Fruit fly (Drosophila melanogaster) whole organism, embryonic: Measurements from ENCODE around the gene LpR1.

Source experiments
- Atf6 ChIP-seq: fragments of 200-800 bp; sonication (Bioruptor generic); IDR thresholded peaks from 2 replicates; pipeline ENCODE4 v1.3.6; 2022; ENCODE audit warnings: missing biosample characterization, missing genetic modification characterization
- B-H2 ChIP-seq: fragments of 200-800 bp; sonication (Bioruptor generic); optimal IDR thresholded peaks from 2 replicates; lab custom pipeline; 2018; ENCODE audit warnings: missing biosample characterization, mild to moderate bottlenecking, missing genetic modification characterization
- Bgb ChIP-seq: fragments of 200-800 bp; sonication (Bioruptor generic); IDR thresholded peaks from 2 replicates; pipeline ENCODE4 v1.3.6; 2022; ENCODE audit warnings: missing biosample characterization, missing genetic modification characterization; ENCODE audit not compliant: partially characterized antibody
- CG1024 ChIP-seq: fragments of 200-800 bp; sonication (Bioruptor generic); IDR thresholded peaks from 2 replicates; pipeline ENCODE4 v1.3.6; 2022; ENCODE audit warnings: missing biosample characterization, missing genetic modification characterization
- CG10654 ChIP-seq: fragments of 200-800 bp; sonication (Bioruptor generic); optimal IDR thresholded peaks from 2 replicates; lab custom pipeline; 2016; ENCODE audit warnings: missing biosample characterization, missing genetic modification characterization
- CG10959 ChIP-seq: fragments of 200-800 bp; sonication (Bioruptor generic); IDR thresholded peaks from 2 replicates; pipeline ENCODE4 v1.3.6; 2022; ENCODE audit warnings: missing biosample characterization, missing genetic modification characterization
- CG11560 ChIP-seq: fragments of 200-800 bp; sonication (Bioruptor generic); IDR thresholded peaks from 3 replicates; pipeline ENCODE4 v1.3.6; 2022; ENCODE audit warnings: missing biosample characterization, missing genetic modification characterization
- CG1233 ChIP-seq: fragments of 200-800 bp; sonication (Bioruptor generic); optimal IDR thresholded peaks from 4 replicates; lab custom pipeline; 2018; ENCODE audit warnings: missing biosample characterization, mild to moderate bottlenecking, missing genetic modification characterization
- CG12391 ChIP-seq: fragments of 200-800 bp; sonication (Bioruptor generic); optimal IDR thresholded peaks from 3 replicates; lab custom pipeline; 2018; ENCODE audit warnings: missing biosample characterization, mild to moderate bottlenecking, missing genetic modification characterization, moderate library complexity
- CG14050 ChIP-seq: fragments of 200-800 bp; sonication (Bioruptor generic); IDR thresholded peaks from 3 replicates; pipeline ENCODE4 v1.3.6; 2022; ENCODE audit warnings: missing biosample characterization, missing genetic modification characterization
- CG14965 ChIP-seq: fragments of 200-800 bp; sonication (Bioruptor generic); optimal IDR thresholded peaks from 2 replicates; lab custom pipeline; 2016; ENCODE audit warnings: missing biosample characterization, missing genetic modification characterization, borderline replicate concordance
- CG15269 ChIP-seq: fragments of 200-800 bp; sonication (Bioruptor generic); optimal IDR thresholded peaks from 2 replicates; lab custom pipeline; 2018; ENCODE audit warnings: missing biosample characterization, mild to moderate bottlenecking, missing genetic modification characterization, moderate library complexity
- CG15601 ChIP-seq: fragments of 200-800 bp; sonication (Bioruptor generic); optimal IDR thresholded peaks from 3 replicates; lab custom pipeline; 2019; ENCODE audit warnings: missing biosample characterization, mild to moderate bottlenecking, missing genetic modification characterization, moderate library complexity
- CG17912 ChIP-seq: fragments of 200-800 bp; sonication (Bioruptor generic); optimal IDR thresholded peaks from 2 replicates; lab custom pipeline; 2018; ENCODE audit warnings: missing biosample characterization, mild to moderate bottlenecking, missing genetic modification characterization
- CG2120 ChIP-seq: fragments of 200-800 bp; sonication (Bioruptor generic); optimal IDR thresholded peaks from 3 replicates; lab custom pipeline; 2016; ENCODE audit warnings: missing biosample characterization, missing genetic modification characterization
- CG2199 ChIP-seq: fragments of 200-800 bp; sonication (Bioruptor generic); IDR thresholded peaks from 3 replicates; pipeline ENCODE4 v1.3.6; 2022; ENCODE audit warnings: missing biosample characterization, missing genetic modification characterization
- CG32532 ChIP-seq: fragments of 200-800 bp; sonication (Bioruptor generic); IDR thresholded peaks from 2 replicates; pipeline ENCODE4 v1.3.6; 2022; ENCODE audit warnings: missing biosample characterization, missing genetic modification characterization
- CG3995 ChIP-seq: fragments of 200-800 bp; sonication (Bioruptor generic); optimal IDR thresholded peaks from 3 replicates; lab custom pipeline; 2016; ENCODE audit warnings: missing biosample characterization, missing genetic modification characterization
- CG4730 ChIP-seq: fragments of 200-800 bp; sonication (Bioruptor generic); IDR thresholded peaks from 2 replicates; pipeline ENCODE4 v1.3.6; 2022; ENCODE audit warnings: missing biosample characterization, missing genetic modification characterization
- CG6854 ChIP-seq: fragments of 200-800 bp; sonication (Bioruptor generic); optimal IDR thresholded peaks from 3 replicates; lab custom pipeline; 2017; ENCODE audit warnings: missing biosample characterization, mild to moderate bottlenecking, missing genetic modification characterization
- CG7372 ChIP-seq: fragments of 200-800 bp; sonication (Bioruptor generic); IDR thresholded peaks from 2 replicates; pipeline ENCODE4 v1.3.6; 2022; ENCODE audit warnings: missing biosample characterization, missing genetic modification characterization
- E2f1 ChIP-seq: fragments of 200-800 bp; sonication (Bioruptor generic); IDR thresholded peaks from 2 replicates; pipeline ENCODE4 v1.3.6; 2022; ENCODE audit warnings: missing biosample characterization, missing genetic modification characterization
- Hand ChIP-seq: fragments of 200-800 bp; sonication (Bioruptor generic); optimal IDR thresholded peaks from 2 replicates; lab custom pipeline; 2017; ENCODE audit warnings: mild to moderate bottlenecking, missing biosample characterization, missing genetic modification reagents, missing genetic modification characterization
- MBD-R2 ChIP-seq: fragments of 200-800 bp; sonication (Bioruptor generic); IDR thresholded peaks from 2 replicates; pipeline ENCODE4 v1.3.6; 2022; ENCODE audit warnings: missing biosample characterization, missing genetic modification characterization
- Mrtf ChIP-seq: fragments of 200-800 bp; sonication (Bioruptor generic); IDR thresholded peaks from 3 replicates; pipeline ENCODE4 v1.3.6; 2022; ENCODE audit warnings: missing biosample characterization, missing genetic modification characterization
- Myb ChIP-seq: fragments of 200-800 bp; sonication (Bioruptor generic); optimal IDR thresholded peaks from 2 replicates; lab custom pipeline; 2016; ENCODE audit warnings: missing biosample characterization, missing genetic modification characterization
- Rx ChIP-seq: fragments of 200-800 bp; sonication (Bioruptor generic); IDR thresholded peaks from 2 replicates; pipeline ENCODE4 v1.3.6; 2022; ENCODE audit warnings: missing biosample characterization, missing genetic modification characterization
- Trl ChIP-seq, 3 experiments: fragments of >200 bp in 2 of 3; fragments of 200-800 bp in 1 of 3; sonication (Bioruptor generic) in 1 of 3; optimal IDR thresholded peaks; 2 replicates in 1 of 3; 3 replicates in 2 of 3; lab custom pipeline; 2016 to 2017; ENCODE audit warnings: missing biosample characterization in 1 of 3, missing genetic modification characterization in 1 of 3
- al ChIP-seq: fragments of 200-800 bp; sonication (Bioruptor generic); IDR thresholded peaks from 2 replicates; pipeline ENCODE4 v1.3.6; 2022; ENCODE audit warnings: missing biosample characterization, missing genetic modification characterization
- bsh ChIP-seq, 2 experiments: fragments of 200-800 bp; sonication (Bioruptor generic); optimal IDR thresholded peaks; 2 replicates each; lab custom pipeline; 2017 to 2018; ENCODE audit warnings: mild to moderate bottlenecking in 2 of 2, missing biosample characterization in 2 of 2, missing genetic modification characterization in 2 of 2, moderate library complexity in 1 of 2
- cas ChIP-seq: fragments of 200-800 bp; sonication (Bioruptor generic); IDR thresholded peaks from 2 replicates; pipeline ENCODE4 v1.3.6; 2022; ENCODE audit warnings: missing biosample characterization, missing genetic modification characterization
- dimm ChIP-seq: fragments of 200-800 bp; sonication (Bioruptor generic); IDR thresholded peaks from 2 replicates; pipeline ENCODE4 v1.3.6; 2022; ENCODE audit warnings: missing biosample characterization, missing genetic modification characterization
- dmrt11E ChIP-seq: fragments of 200-800 bp; sonication (Bioruptor generic); optimal IDR thresholded peaks from 3 replicates; lab custom pipeline; 2018; ENCODE audit warnings: missing biosample characterization, mild to moderate bottlenecking, missing genetic modification characterization, moderate library complexity
- gcm2 ChIP-seq: fragments of 200-800 bp; sonication (Bioruptor generic); optimal IDR thresholded peaks from 2 replicates; lab custom pipeline; 2016; ENCODE audit warnings: missing biosample characterization, missing genetic modification characterization
- her ChIP-seq: fragments of 200-800 bp; sonication (Bioruptor generic); optimal IDR thresholded peaks from 2 replicates; lab custom pipeline; 2016; ENCODE audit warnings: missing biosample characterization, missing genetic modification characterization
- ind ChIP-seq: fragments of 200-800 bp; sonication (Bioruptor generic); optimal IDR thresholded peaks from 3 replicates; lab custom pipeline; 2016; ENCODE audit warnings: missing biosample characterization, missing genetic modification characterization
- kni ChIP-seq: fragments of 200-800 bp; sonication (Bioruptor generic); optimal IDR thresholded peaks from 3 replicates; lab custom pipeline; 2017; ENCODE audit warnings: mild to moderate bottlenecking, missing biosample characterization, missing genetic modification reagents, missing genetic modification characterization
- knrl ChIP-seq: fragments of 200-800 bp; sonication (Bioruptor generic); IDR thresholded peaks from 3 replicates; pipeline ENCODE4 v1.3.6; 2022; ENCODE audit warnings: missing biosample characterization, missing genetic modification characterization; ENCODE audit not compliant: partially characterized antibody
- lmd ChIP-seq: fragments of 200-800 bp; sonication (Bioruptor generic); IDR thresholded peaks from 2 replicates; pipeline ENCODE4 v1.3.6; 2022; ENCODE audit warnings: missing biosample characterization, missing genetic modification characterization
- nerfin-2 ChIP-seq: fragments of 200-800 bp; sonication (Bioruptor generic); IDR thresholded peaks from 2 replicates; pipeline ENCODE4 v1.3.6; 2022; ENCODE audit warnings: missing biosample characterization, missing genetic modification characterization; ENCODE audit not compliant: partially characterized antibody
- pho ChIP-seq: fragments of 200-800 bp; sonication (Bioruptor generic); optimal IDR thresholded peaks from 2 replicates; lab custom pipeline; 2016; ENCODE audit warnings: missing biosample characterization, missing genetic modification characterization
- repo ChIP-seq: fragments of 200-800 bp; sonication (Bioruptor generic); optimal IDR thresholded peaks from 2 replicates; lab custom pipeline; 2016; ENCODE audit warnings: missing biosample characterization, missing genetic modification characterization
- slp2 ChIP-seq: fragments of 200-800 bp; sonication (Bioruptor generic); optimal IDR thresholded peaks from 2 replicates; lab custom pipeline; 2016; ENCODE audit warnings: missing biosample characterization, missing genetic modification characterization
- sob ChIP-seq: fragments of 200-800 bp; sonication (Bioruptor generic); IDR thresholded peaks from 2 replicates; pipeline ENCODE4 v1.3.6; 2022; ENCODE audit warnings: missing biosample characterization, missing genetic modification characterization
- sqz ChIP-seq: fragments of 200-800 bp; sonication (Bioruptor generic); optimal IDR thresholded peaks from 3 replicates; lab custom pipeline; 2018; ENCODE audit warnings: missing biosample characterization, mild to moderate bottlenecking, missing genetic modification characterization
- sr ChIP-seq: fragments of 200-800 bp; sonication (Bioruptor generic); IDR thresholded peaks from 3 replicates; pipeline ENCODE4 v1.3.6; 2022; ENCODE audit warnings: missing biosample characterization, missing genetic modification characterization
- stwl ChIP-seq: fragments of 200-800 bp; sonication (Bioruptor generic); optimal IDR thresholded peaks from 3 replicates; lab custom pipeline; 2018; ENCODE audit warnings: missing biosample characterization, mild to moderate bottlenecking, missing genetic modification characterization, moderate library complexity
- tll ChIP-seq, 2 experiments: fragments of 200-800 bp in 1 of 2; fragments of >200 bp in 1 of 2; sonication (Bioruptor generic) in 1 of 2; optimal IDR thresholded peaks; 2 replicates each; lab custom pipeline; 2017 to 2019; ENCODE audit warnings: missing biosample characterization in 2 of 2, missing genetic modification characterization in 2 of 2, mild to moderate bottlenecking in 1 of 2, moderate library complexity in 1 of 2
- wdn ChIP-seq: fragments of 200-800 bp; sonication (Bioruptor generic); IDR thresholded peaks from 2 replicates; pipeline ENCODE4 v1.3.6; 2022; ENCODE audit warnings: missing biosample characterization, missing genetic modification characterization
- yki ChIP-seq: fragments of >200 bp; optimal IDR thresholded peaks from 3 replicates; lab custom pipeline; 2018

LpR1 gene

DNA sequence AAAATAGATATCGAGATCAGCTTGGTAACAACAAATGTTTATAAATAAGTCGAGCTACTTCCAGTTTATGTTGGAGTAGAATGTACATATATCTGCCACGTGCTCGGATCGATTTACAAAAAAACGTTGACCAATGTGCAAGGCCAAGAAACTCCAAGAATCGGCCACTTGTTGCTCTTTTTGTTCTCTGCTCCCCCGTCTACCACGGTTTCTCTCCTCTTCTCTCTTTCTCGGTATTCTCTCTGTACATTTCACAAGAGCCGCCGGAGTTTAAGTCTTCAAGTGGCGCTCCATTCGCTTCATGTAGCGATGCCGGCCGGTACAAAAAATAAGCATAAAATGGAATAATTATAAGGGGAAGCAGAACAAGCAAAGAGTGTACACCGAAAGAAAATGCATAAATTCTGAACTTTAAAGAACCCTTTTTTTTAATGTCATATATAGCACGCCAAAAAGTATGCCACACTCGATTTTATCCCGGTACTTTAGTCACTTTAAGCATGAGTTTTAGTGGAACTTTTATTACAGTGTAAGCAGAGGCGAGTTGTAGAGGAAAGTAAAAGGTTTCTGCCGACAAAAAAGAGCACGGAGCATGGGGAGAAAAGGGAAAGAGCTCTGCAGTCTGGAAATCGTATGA, 25.1 kb downstream of the LpR1 start (continued):
- TF ChIP-seq dmrt11E (peak; percentile 85), tll (GFP tag; optimal IDR thresholded peaks at IDR 0.05; lab: Kevin White, UChicago) (no peak), slp2 (GFP tag; lab: Kevin White, UChicago) (peak; percentile 97), sr (GFP tag; lab: Robert Waterston, UW) (peak; percentile 60; the same call in 2 of the 3 replicates), CG7372 (GFP tag; lab: Robert Waterston, UW) (peak; percentile 64; the same call in 1 of the 2 replicates), Bgb (GFP tag; lab: Robert Waterston, UW) (no peak), CG1233 (peak; percentile 89), CG17912 (GFP tag; lab: Kevin White, UChicago) (peak; percentile 10), sqz (GFP tag; lab: Kevin White, UChicago) (peak; percentile 89), CG14965 (GFP tag; lab: Kevin White, UChicago) (peak; percentile 82), MBD-R2 (GFP tag; lab: Robert Waterston, UW) (peak; percentile 44; the same call in 1 of the 2 replicates), CG14050 (GFP tag; lab: Robert Waterston, UW) (peak; percentile 76), E2f1 (peak; percentile 90), yki (lab: Kevin White, UChicago) (no peak), bsh (GFP tag; optimal IDR thresholded peaks at IDR 0.05; lab: Kevin White, UChicago) (peak; percentile 99), CG4730 (peak; percentile 85), repo (peak; percentile 95), Rx (GFP tag; lab: Robert Waterston, UW) (peak; percentile 88), Atf6 (GFP tag; lab: Robert Waterston, UW) (peak; percentile 79), CG15601 (tag; lab: Kevin White, UChicago) (peak; percentile 96), nerfin-2 (GFP tag; lab: Robert Waterston, UW) (no peak), CG11560 (tag; lab: Robert Waterston, UW) (peak; percentile 69; the same call in 1 of the 3 replicates), lmd (GFP tag; lab: Robert Waterston, UW) (peak; percentile 91), CG12391 (tag; lab: Kevin White, UChicago) (peak; percentile 92), gcm2 (GFP tag; lab: Kevin White, UChicago) (peak; percentile 78), dimm (GFP tag; lab: Robert Waterston, UW) (peak; percentile 78), CG10654 (GFP tag; lab: Kevin White, UChicago) (peak; percentile 95), CG2120 (GFP tag; lab: Kevin White, UChicago) (peak; percentile 91), knrl (no peak), sob (GFP tag; lab: Robert Waterston, UW) (peak; percentile 91), B-H2 (peak; percentile 13), her (GFP tag; lab: Kevin White, UChicago) (peak; percentile 89), CG10959 (GFP tag; lab: Robert Waterston, UW) (peak; percentile 84), CG6854 (GFP tag; lab: Kevin White, UChicago) (peak; percentile 46), Trl (optimal IDR thresholded peaks at IDR 0.05; lab: Kevin White, UChicago) (peak; percentile 59 to 72), Trl (GFP tag; optimal IDR thresholded peaks at IDR 0.05; lab: Kevin White, UChicago) (peak; percentile 95), Myb (GFP tag; lab: Kevin White, UChicago) (peak; percentile 77), CG3995 (GFP tag; lab: Kevin White, UChicago) (peak; percentile 56), stwl (tag; lab: Kevin White, UChicago) (no peak), CG1024 (GFP tag; lab: Robert Waterston, UW) (peak; percentile 93), al (GFP tag; lab: Robert Waterston, UW) (peak; percentile 74), pho (GFP tag; lab: Kevin White, UChicago) (peak; percentile 80), ind (GFP tag; lab: Kevin White, UChicago) (peak; percentile 96), Hand (peak; percentile 68), CG2199 (GFP tag; lab: Robert Waterston, UW) (peak; percentile 91; the same call in 2 of the 3 replicates), wdn (GFP tag; lab: Robert Waterston, UW) (peak; percentile 78), kni (GFP tag; lab: Kevin White, UChicago) (peak; percentile 94), cas (GFP tag; lab: Robert Waterston, UW) (peak; percentile 73; the same call in 1 of the 2 replicates), CG15269 (peak; percentile 85), Mrtf (peak; percentile 89), CG32532 (GFP tag; lab: Robert Waterston, UW) (peak; percentile 89)
